Worm (Caenorhabditis elegans): ENCODE results near the gene gly-1.

The gly-1 gene

ce11 chrII:10868670-10869246 is 33.2 kb downstream of the gly-1 start, which contains the start of the genes gmps-1 and cap-2:
gmps-1 (minus strand) TSS chrII:10868720.
cap-2 (plus strand) TSS chrII:10869196.
- TF ChIP-seq fkh-10 (GFP tag; optimal IDR thresholded peaks at IDR 0.05) (peak; percentile 95), efl-3 (GFP tag; optimal IDR thresholded peaks at IDR 0.05) (peak; percentile 92), alr-1 (tag; optimal IDR thresholded peaks at IDR 0.05; ENCODE audit: borderline replicate concordance) (no peak), elt-3 (tag; optimal IDR thresholded peaks at IDR 0.05) (peak in 4 of 6 experiments; percentile 23 to 86 (median 46)), mef-2 (tag; optimal IDR thresholded peaks at IDR 0.05) (peak; percentile 24), snu-23 (GFP tag; optimal IDR thresholded peaks at IDR 0.05) (peak; percentile 98), hlh-4 (tag; optimal IDR thresholded peaks at IDR 0.05) (no peak), unc-86 (tag; optimal IDR thresholded peaks at IDR 0.05) (peak; percentile 98), unc-98 (GFP tag; IDR thresholded peaks at IDR 0.05) (peak; percentile 67; the same call in 1 of the 2 replicates), nhr-47 (tag; optimal IDR thresholded peaks at IDR 0.05) (peak; percentile 98), unc-62 (GFP tag; optimal IDR thresholded peaks at IDR 0.05) (peak; percentile 78), nhr-85 (tag) (peak; percentile 98), C16A3.4 (tag; optimal IDR thresholded peaks at IDR 0.05) (peak; percentile 94), ceh-8 (GFP tag; optimal IDR thresholded peaks at IDR 0.05) (peak; percentile 94), sptf-1 (tag; optimal IDR thresholded peaks at IDR 0.05) (no peak), tlp-1 (tag; optimal IDR thresholded peaks at IDR 0.05) (no peak), irx-1 (tag; optimal IDR thresholded peaks at IDR 0.05) (peak; percentile 97), fkh-4 (tag; optimal IDR thresholded peaks at IDR 0.05; ENCODE audit: borderline replicate concordance) (peak; percentile 85), hlh-17 (GFP tag; optimal IDR thresholded peaks at IDR 0.05; ENCODE audit: borderline replicate concordance) (no peak), mab-9 (GFP tag; IDR thresholded peaks at IDR 0.05) (peak; percentile 95), hpl-2 (GFP tag; optimal IDR thresholded peaks at IDR 0.05) (peak; percentile 91), skn-1 (tag; optimal IDR thresholded peaks at IDR 0.05) (peak; percentile 96), nhr-11 (tag; optimal IDR thresholded peaks at IDR 0.05) (peak; percentile 92), unc-30 (tag; optimal IDR thresholded peaks at IDR 0.05) (peak; percentile 49), fos-1 (tag; optimal IDR thresholded peaks at IDR 0.05) (peak; percentile 93), blmp-1 (tag; optimal IDR thresholded peaks at IDR 0.05) (peak; percentile 81), nhr-77 (tag; optimal IDR thresholded peaks at IDR 0.05) (peak; percentile 90), aha-1 (tag; optimal IDR thresholded peaks at IDR 0.05) (peak; percentile 85), dpl-1 (GFP tag; optimal IDR thresholded peaks at IDR 0.05) (peak; percentile 83 to 89 (median 87)), fkh-8 (tag; optimal IDR thresholded peaks at IDR 0.05) (peak; percentile 96), isw-1 (GFP tag; IDR thresholded peaks at IDR 0.05) (peak; percentile 97), lsy-2 (tag; optimal IDR thresholded peaks at IDR 0.05) (peak; percentile 100), mep-1 (tag; optimal IDR thresholded peaks at IDR 0.05) (peak; percentile 94), ztf-11 (tag; optimal IDR thresholded peaks at IDR 0.05) (peak; percentile 42 to 92), pqm-1 (tag; optimal IDR thresholded peaks at IDR 0.05) (no peak), xbp-1 (tag; optimal IDR thresholded peaks at IDR 0.05) (peak; percentile 96), nhr-28 (tag; optimal IDR thresholded peaks at IDR 0.05) (no peak), elt-2 (tag; optimal IDR thresholded peaks at IDR 0.05) (peak; percentile 87), C34B4.2 (tag; optimal IDR thresholded peaks at IDR 0.05) (peak; percentile 88), ets-5 (GFP tag; IDR thresholded peaks at IDR 0.05) (no peak), ceh-63 (GFP tag; optimal IDR thresholded peaks at IDR 0.05) (no peak), nhr-84 (tag; optimal IDR thresholded peaks at IDR 0.05) (peak; percentile 28), lin-15B (tag; optimal IDR thresholded peaks at IDR 0.05) (peak; percentile 81), lin-14 (GFP tag; optimal IDR thresholded peaks at IDR 0.05) (peak; percentile 96), rnt-1 (tag; optimal IDR thresholded peaks at IDR 0.05) (peak; percentile 98), nhr-71 (tag; optimal IDR thresholded peaks at IDR 0.05) (peak; percentile 99), Y116A8C.19 (tag; optimal IDR thresholded peaks at IDR 0.05; ENCODE audit: borderline replicate concordance) (no peak), F16B12.6 (tag; optimal IDR thresholded peaks at IDR 0.05) (peak; percentile 71), lin-39 (tag; optimal IDR thresholded peaks at IDR 0.05) (peak; percentile 97), egl-13 (tag; optimal IDR thresholded peaks at IDR 0.05) (peak; percentile 96), ztf-4 (tag; optimal IDR thresholded peaks at IDR 0.05) (peak; percentile 96), efl-1 (optimal IDR thresholded peaks at IDR 0.05) (peak; percentile 95 to 97), efl-1 (GFP tag; optimal IDR thresholded peaks at IDR 0.05 in 1 of 2) (peak; percentile 83 to 99)

Data from whole organism, L1 larva.